Worm (Caenorhabditis elegans) whole organism, early embryonic: ENCODE results near the gene fkh-4.

Source experiments
- B0310.2 ChIP-seq: sonication (generic microtip); optimal IDR thresholded peaks from 2 replicates; lab custom pipeline; 2016; ENCODE audit warnings: mild to moderate bottlenecking, missing genetic modification characterization, missing compliant biosample characterization
- aly-1 ChIP-seq: sonication (generic microtip); optimal IDR thresholded peaks from 2 replicates; lab custom pipeline; 2016; ENCODE audit warnings: missing genetic modification characterization, missing compliant biosample characterization
- ama-1 ChIP-seq: fragments of 150-350 bp; optimal IDR thresholded peaks from 2 replicates; lab custom pipeline; 2014
- ceh-13 ChIP-seq: fragments of 200-800 bp; sonication (Bioruptor generic); optimal IDR thresholded peaks from 2 replicates; lab custom pipeline; 2018; ENCODE audit warnings: mild to moderate bottlenecking, missing genetic modification characterization, missing compliant biosample characterization
- hmbx-1 ChIP-seq: sonication (generic microtip); optimal IDR thresholded peaks from 2 replicates; lab custom pipeline; 2016; ENCODE audit warnings: mild to moderate bottlenecking, missing genetic modification characterization, missing compliant biosample characterization

ce11 chrX:13401311-13401710, 27.3 kb downstream of the fkh-4 start:
- TF ChIP-seq B0310.2 (tag; lab: Kevin White, UChicago) (no peak), hmbx-1 (tag; lab: Kevin White, UChicago) (no peak), aly-1 (tag; lab: Kevin White, UChicago) (no peak), ama-1 (no peak), ceh-13 (GFP tag; lab: Kevin White, UChicago) (no peak)
